Worm (Caenorhabditis elegans): Measurements from ENCODE around the gene K06A9.1.

The K06A9.1 gene

ce11 chrX:1504529-1505080 is 42.7 kb upstream of the K06A9.1 start (continued):
- TF ChIP-seq hlh-17 (GFP tag; optimal IDR thresholded peaks at IDR 0.05; ENCODE audit: borderline replicate concordance) (peak; percentile 46), ces-1 (GFP tag; optimal IDR thresholded peaks at IDR 0.05) (no peak), dpl-1 (GFP tag; optimal IDR thresholded peaks at IDR 0.05) (peak; percentile 62 to 75 (median 66)), swsn-7 (tag; optimal IDR thresholded peaks at IDR 0.05) (peak; percentile 85), nhr-85 (tag) (peak; percentile 100), unc-86 (tag; optimal IDR thresholded peaks at IDR 0.05) (no peak), grh-1 (GFP tag; IDR thresholded peaks at IDR 0.05) (peak; percentile 96), vab-15 (tag; optimal IDR thresholded peaks at IDR 0.05) (peak; percentile 79), nhr-47 (tag; optimal IDR thresholded peaks at IDR 0.05) (peak; percentile 92), unc-130 (tag; optimal IDR thresholded peaks at IDR 0.05) (peak; percentile 96), lin-14 (GFP tag; optimal IDR thresholded peaks at IDR 0.05) (peak; percentile 95), lin-13 (GFP tag; optimal IDR thresholded peaks at IDR 0.05) (peak; percentile 92), nhr-11 (tag; optimal IDR thresholded peaks at IDR 0.05) (peak; percentile 75)

ce11 chrX:1512307-1512706 is 35.0 kb upstream of the K06A9.1 start:
- no peak for TF ChIP-seq hlh-4 (tag; optimal IDR thresholded peaks at IDR 0.05)
- no peak for TF ChIP-seq egl-27 (tag; optimal IDR thresholded peaks at IDR 0.05)
- no peak for TF ChIP-seq pag-3 (tag; optimal IDR thresholded peaks at IDR 0.05; ENCODE audit: borderline replicate concordance, insufficient read depth)
- TF ChIP-seq efl-3 (GFP tag; optimal IDR thresholded peaks at IDR 0.05): no peak
- no peak for TF ChIP-seq zip-4 (GFP tag; optimal IDR thresholded peaks at IDR 0.05)
- TF ChIP-seq unc-30 (tag; optimal IDR thresholded peaks at IDR 0.05): no peak
- no peak for TF ChIP-seq mdl-1 (tag; optimal IDR thresholded peaks at IDR 0.05)
- no peak for TF ChIP-seq ces-1 (GFP tag; optimal IDR thresholded peaks at IDR 0.05)
- no peak for TF ChIP-seq nhr-19 (GFP tag; conservative IDR thresholded peaks at IDR 0.05)
- no peak for TF ChIP-seq F16B12.6 (tag; optimal IDR thresholded peaks at IDR 0.05)
- TF ChIP-seq dsc-1 (tag; optimal IDR thresholded peaks at IDR 0.05): no peak
- TF ChIP-seq fos-1 (tag; optimal IDR thresholded peaks at IDR 0.05): no peak
- TF ChIP-seq pqm-1 (tag; optimal IDR thresholded peaks at IDR 0.05): no peak
- TF ChIP-seq vab-15 (tag; optimal IDR thresholded peaks at IDR 0.05): no peak
- no peak for TF ChIP-seq Y116A8C.19 (tag; optimal IDR thresholded peaks at IDR 0.05; ENCODE audit: borderline replicate concordance)
- no peak for TF ChIP-seq ceh-63 (GFP tag; optimal IDR thresholded peaks at IDR 0.05)
- no peak for TF ChIP-seq nhr-85 (tag)
- no peak for TF ChIP-seq lin-39 (tag; optimal IDR thresholded peaks at IDR 0.05)

- TF ChIP-seq jun-1 (tag; optimal IDR thresholded peaks at IDR 0.05) (no peak), nhr-11 (tag; optimal IDR thresholded peaks at IDR 0.05) (no peak), isw-1 (GFP tag; IDR thresholded peaks at IDR 0.05) (no peak), nhr-12 (tag; optimal IDR thresholded peaks at IDR 0.05) (no peak), nhr-77 (tag; optimal IDR thresholded peaks at IDR 0.05) (no peak), ama-1 (optimal IDR thresholded peaks at IDR 0.05) (no peak), alr-1 (tag; optimal IDR thresholded peaks at IDR 0.05; ENCODE audit: borderline replicate concordance) (no peak), lin-13 (GFP tag; optimal IDR thresholded peaks at IDR 0.05) (no peak), nhr-71 (tag; optimal IDR thresholded peaks at IDR 0.05) (no peak), nhr-84 (tag; optimal IDR thresholded peaks at IDR 0.05) (no peak), pqm-1 (tag; optimal IDR thresholded peaks at IDR 0.05) (no peak), grh-1 (GFP tag; IDR thresholded peaks at IDR 0.05) (no peak), nhr-237 (tag; optimal IDR thresholded peaks at IDR 0.05) (no peak), ztf-4 (tag; optimal IDR thresholded peaks at IDR 0.05) (no peak), snu-23 (GFP tag; optimal IDR thresholded peaks at IDR 0.05) (no peak)
Measured at ce11 chrX:1513153-1513552, 34.2 kb upstream of the K06A9.1 start.
